Fruit fly (Drosophila melanogaster) whole organism, pupa: ENCODE data around the gene CG43673.

Source experiments
- CG10348 ChIP-seq: fragments of 200-800 bp; sonication (Bioruptor generic); IDR thresholded peaks from 2 replicates; pipeline ENCODE4 v1.3.6; 2022; ENCODE audit warnings: missing biosample characterization, missing genetic modification characterization
- CG12605 ChIP-seq: fragments of 200-800 bp; sonication (Bioruptor generic); IDR thresholded peaks from 2 replicates; pipeline ENCODE4 v1.3.6; 2022; ENCODE audit warnings: missing biosample characterization, missing genetic modification characterization
- CG13204 ChIP-seq: fragments of 200-800 bp; sonication (Bioruptor generic); optimal IDR thresholded peaks from 2 replicates; lab custom pipeline; 2018; ENCODE audit warnings: missing biosample characterization, mild to moderate bottlenecking, missing genetic modification characterization, moderate library complexity
- CG14655 ChIP-seq: fragments of 200-800 bp; sonication (Bioruptor generic); optimal IDR thresholded peaks from 3 replicates; lab custom pipeline; 2017; ENCODE audit warnings: mild to moderate bottlenecking, missing biosample characterization, missing genetic modification reagents, missing genetic modification characterization
- CG15710 ChIP-seq: fragments of 200-800 bp; sonication (Bioruptor generic); optimal IDR thresholded peaks from 2 replicates; lab custom pipeline; 2018; ENCODE audit warnings: missing biosample characterization, mild to moderate bottlenecking, missing genetic modification characterization, moderate library complexity
- CG17806 ChIP-seq: fragments of 200-800 bp; sonication (Bioruptor generic); optimal IDR thresholded peaks from 2 replicates; lab custom pipeline; 2018; ENCODE audit warnings: missing biosample characterization, mild to moderate bottlenecking, missing genetic modification characterization, moderate library complexity
- CG32121 ChIP-seq: fragments of 200-800 bp; sonication (Bioruptor generic); IDR thresholded peaks from 2 replicates; pipeline ENCODE4 v1.3.6; 2022; ENCODE audit warnings: missing biosample characterization, missing genetic modification characterization
- CG34367 ChIP-seq: fragments of 200-800 bp; sonication (Bioruptor generic); optimal IDR thresholded peaks from 2 replicates; lab custom pipeline; 2018; ENCODE audit warnings: missing biosample characterization, mild to moderate bottlenecking, missing genetic modification characterization
- CG4496 ChIP-seq: fragments of 200-800 bp; sonication (Bioruptor generic); IDR thresholded peaks from 3 replicates; pipeline ENCODE4 v1.3.6; 2022; ENCODE audit warnings: missing biosample characterization, missing genetic modification characterization
- CG8159 ChIP-seq: fragments of 200-800 bp; sonication (Bioruptor generic); optimal IDR thresholded peaks from 3 replicates; lab custom pipeline; 2018; ENCODE audit warnings: missing biosample characterization, mild to moderate bottlenecking, missing genetic modification characterization, moderate library complexity
- CG8301 ChIP-seq: fragments of 200-800 bp; sonication (Bioruptor generic); optimal IDR thresholded peaks from 2 replicates; lab custom pipeline; 2018; ENCODE audit warnings: missing biosample characterization, mild to moderate bottlenecking, missing genetic modification characterization
- CG9948 ChIP-seq: fragments of 200-800 bp; sonication (Bioruptor generic); optimal IDR thresholded peaks from 2 replicates; lab custom pipeline; 2018; ENCODE audit warnings: missing biosample characterization, mild to moderate bottlenecking, missing genetic modification characterization, moderate library complexity
- D1 ChIP-seq: fragments of 200-800 bp; sonication (Bioruptor generic); optimal IDR thresholded peaks from 2 replicates; lab custom pipeline; 2018; ENCODE audit warnings: missing biosample characterization, mild to moderate bottlenecking, missing genetic modification characterization, moderate library complexity
- EcR ChIP-seq: fragments of 200-800 bp; sonication (Bioruptor generic); optimal IDR thresholded peaks from 3 replicates; lab custom pipeline; 2019; ENCODE audit warnings: missing biosample characterization, missing genetic modification characterization, mild to moderate bottlenecking, moderate library complexity, missing genetic modification reagents
- Ets98B ChIP-seq: fragments of 200-800 bp; sonication (Bioruptor generic); IDR thresholded peaks from 2 replicates; pipeline ENCODE4 v1.3.6; 2022; ENCODE audit warnings: missing biosample characterization, missing genetic modification characterization
- Pif1A ChIP-seq: fragments of 200-800 bp; sonication (Bioruptor generic); optimal IDR thresholded peaks from 3 replicates; lab custom pipeline; 2016; ENCODE audit warnings: missing biosample characterization, missing genetic modification characterization
- Pif1B ChIP-seq: fragments of 200-800 bp; sonication (Bioruptor generic); optimal IDR thresholded peaks from 3 replicates; lab custom pipeline; 2016; ENCODE audit warnings: missing biosample characterization, missing genetic modification characterization
- Snoo ChIP-seq: fragments of 200-800 bp; sonication (Bioruptor generic); optimal IDR thresholded peaks from 3 replicates; lab custom pipeline; 2017; ENCODE audit warnings: missing biosample characterization, mild to moderate bottlenecking, missing genetic modification characterization, inconsistent platforms
- fd96Ca ChIP-seq: fragments of 200-800 bp; sonication (Bioruptor generic); IDR thresholded peaks from 3 replicates; pipeline ENCODE4 v1.3.6; 2022; ENCODE audit warnings: missing biosample characterization, missing genetic modification characterization
- gl ChIP-seq: fragments of 200-800 bp; sonication (Bioruptor generic); optimal IDR thresholded peaks from 2 replicates; lab custom pipeline; 2018; ENCODE audit warnings: missing biosample characterization, mild to moderate bottlenecking, missing genetic modification characterization
- rn ChIP-seq: fragments of 200-800 bp; sonication (Bioruptor generic); IDR thresholded peaks from 2 replicates; pipeline ENCODE4 v1.3.6; 2022; ENCODE audit warnings: missing biosample characterization, missing genetic modification characterization

CG43673 gene

DNA sequence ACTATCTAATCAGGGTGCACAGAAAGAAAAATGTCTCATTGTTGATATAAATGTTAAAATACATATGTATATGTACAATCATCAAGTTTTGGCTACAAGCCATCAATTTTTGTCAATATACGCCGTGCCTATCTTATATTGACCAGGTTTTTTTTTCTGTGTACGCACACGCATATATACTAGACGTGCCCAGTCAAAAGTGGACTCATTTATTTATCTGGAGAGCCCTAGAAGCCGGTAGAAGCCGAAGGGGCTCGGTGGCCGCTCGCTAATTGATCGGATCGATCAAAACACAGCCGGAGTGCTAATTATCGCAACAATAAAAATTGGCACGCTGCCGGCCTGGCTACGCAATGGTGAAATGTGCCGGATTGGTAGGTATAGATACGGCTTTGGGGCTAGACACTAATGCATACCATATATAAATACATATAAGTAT is 38.6 kb upstream of the CG43673 start:
- TF ChIP-seq CG8301 (peak; percentile 45), CG8159 (tag; lab: Kevin White, UChicago) (peak; percentile 38), CG15710 (peak; percentile 13), fd96Ca (GFP tag; lab: Robert Waterston, UW) (peak; percentile 70; the same call in 1 of the 3 replicates), CG14655 (GFP tag; lab: Kevin White, UChicago) (no peak), gl (tag; lab: Kevin White, UChicago) (no peak), CG9948 (tag; lab: Kevin White, UChicago) (peak; percentile 44), CG32121 (GFP tag; lab: Robert Waterston, UW) (peak; percentile 74; the same call in 1 of the 2 replicates), Pif1A (GFP tag; lab: Kevin White, UChicago) (peak; percentile 45), CG17806 (tag; lab: Kevin White, UChicago) (peak; percentile 60), CG12605 (0 out of 2 replicates have a peak, but pooled peaks have one; percentile 44), CG10348 (GFP tag; lab: Robert Waterston, UW) (no peak), D1 (tag; lab: Kevin White, UChicago) (no peak), rn (GFP tag; lab: Robert Waterston, UW) (no peak; the same call in 1 of the 2 replicates), EcR (GFP tag; lab: Kevin White, UChicago) (no peak), CG4496 (GFP tag; lab: Robert Waterston, UW) (peak; percentile 84), Ets98B (GFP tag; lab: Robert Waterston, UW) (peak; percentile 68), Snoo (tag; lab: Kevin White, UChicago) (peak; percentile 26), CG34367 (tag; lab: Kevin White, UChicago) (no peak), CG13204 (GFP tag; lab: Kevin White, UChicago) (no peak), Pif1B (GFP tag; lab: Kevin White, UChicago) (peak; percentile 56)

DNA sequence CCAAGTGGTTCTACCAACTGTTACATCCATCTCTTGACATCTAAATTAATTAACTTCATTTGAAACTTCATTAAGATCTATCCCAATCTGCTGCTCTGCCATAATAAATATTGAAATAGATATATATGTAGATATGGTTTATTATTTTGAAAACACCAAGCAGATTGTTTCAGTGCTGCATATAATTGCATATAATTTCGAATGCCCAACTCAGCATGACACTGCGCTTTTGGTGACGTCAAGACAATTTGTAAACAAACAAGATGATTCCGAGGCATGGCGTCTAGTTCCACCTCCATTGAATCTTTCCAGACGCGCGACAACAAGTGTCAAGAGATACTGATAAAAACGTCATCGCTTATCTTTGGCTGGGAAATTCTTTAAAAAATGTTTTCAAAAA is 38.1 kb upstream of the CG43673 start:
- no peak for TF ChIP-seq CG8159 (tag; lab: Kevin White, UChicago)
- no peak for TF ChIP-seq EcR (GFP tag; lab: Kevin White, UChicago)
- no peak for TF ChIP-seq Pif1A (GFP tag; lab: Kevin White, UChicago)
- no peak for TF ChIP-seq CG15710
- TF ChIP-seq Snoo (tag; lab: Kevin White, UChicago), result no peak

DNA sequence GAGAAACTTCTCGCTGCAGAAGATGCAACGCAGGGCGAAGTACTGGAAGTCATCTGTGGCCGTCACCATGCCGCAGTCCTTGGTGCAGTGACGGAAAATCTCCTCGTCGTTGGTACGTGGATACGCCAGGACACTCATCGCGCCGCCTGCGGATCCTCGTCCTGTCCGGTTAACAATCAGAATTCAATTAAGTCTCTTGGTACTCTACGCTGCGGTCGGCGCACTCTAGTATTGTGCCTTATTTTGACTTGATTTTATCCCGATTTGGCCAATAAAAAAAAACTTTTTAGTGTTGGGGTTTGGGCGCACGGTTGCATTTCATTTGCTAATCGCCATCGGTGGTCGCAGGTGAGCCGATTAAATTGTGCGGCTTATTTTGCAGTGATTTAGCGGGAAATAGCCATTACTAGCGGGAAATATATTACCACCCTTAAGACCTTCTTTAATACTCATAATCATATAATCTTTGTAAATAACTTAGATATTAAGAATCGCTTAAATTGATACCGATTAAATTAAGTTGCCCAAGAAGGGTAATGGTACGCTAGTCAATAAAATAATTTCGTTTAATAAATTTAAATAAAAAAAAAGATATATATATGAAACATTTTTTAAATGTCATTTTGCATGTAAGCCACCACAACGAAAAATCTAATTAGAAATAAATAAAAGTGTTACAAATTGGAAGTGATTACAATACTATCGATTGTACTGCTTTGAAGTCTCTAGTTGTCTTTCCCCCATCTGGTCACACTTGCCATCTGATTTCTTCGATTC is 32.9 kb upstream of the CG43673 start, which contains the start of the genes CG8944 and CCT6:
Gene CG8944, minus strand, starts transcription at position 327 of the 777 bp plus-strand sequence.
Gene CCT6, plus strand, starts transcription at position 744 of the 777 bp plus-strand sequence.
- TF ChIP-seq CG34367 (tag; lab: Kevin White, UChicago) (no peak), CG4496 (GFP tag; lab: Robert Waterston, UW) (no peak), Pif1B (GFP tag; lab: Kevin White, UChicago) (no peak), Ets98B (GFP tag; lab: Robert Waterston, UW) (no peak), Pif1A (GFP tag; lab: Kevin White, UChicago) (no peak), EcR (GFP tag; lab: Kevin White, UChicago) (no peak), Snoo (tag; lab: Kevin White, UChicago) (no peak), CG17806 (tag; lab: Kevin White, UChicago) (no peak), fd96Ca (GFP tag; lab: Robert Waterston, UW) (no peak)

DNA sequence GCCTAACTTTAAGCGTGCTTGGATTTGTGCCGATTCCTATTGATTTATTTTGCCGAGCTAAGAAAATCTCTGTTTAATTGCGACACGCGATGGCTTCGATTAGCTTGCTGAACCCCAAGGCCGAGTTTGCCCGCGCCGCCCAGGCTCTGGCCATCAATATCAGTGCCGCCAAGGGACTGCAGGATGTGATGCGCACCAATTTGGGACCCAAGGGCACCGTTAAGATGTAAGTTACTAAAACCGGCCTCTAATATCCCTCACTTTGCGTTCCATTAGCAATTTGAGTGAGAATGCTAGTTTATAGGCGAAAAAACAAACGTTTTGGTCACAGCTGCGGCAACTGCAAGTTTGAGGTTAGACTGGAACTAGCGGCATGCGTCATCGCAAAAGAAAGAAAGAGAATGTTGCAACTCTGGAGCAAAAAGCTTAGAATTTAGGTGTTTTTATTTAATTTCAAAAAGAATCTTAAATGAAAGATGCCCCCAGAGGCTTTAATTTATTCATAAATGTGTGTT is 32.2 kb upstream of the CG43673 start:
- TF ChIP-seq CG4496 (GFP tag; lab: Robert Waterston, UW) (no peak), CG8159 (tag; lab: Kevin White, UChicago) (no peak), CG17806 (tag; lab: Kevin White, UChicago) (no peak), CG9948 (tag; lab: Kevin White, UChicago) (no peak), CG13204 (GFP tag; lab: Kevin White, UChicago) (no peak), Ets98B (GFP tag; lab: Robert Waterston, UW) (no peak), Snoo (tag; lab: Kevin White, UChicago) (no peak), CG32121 (GFP tag; lab: Robert Waterston, UW) (no peak), CG14655 (GFP tag; lab: Kevin White, UChicago) (no peak), Pif1B (GFP tag; lab: Kevin White, UChicago) (no peak), CG34367 (tag; lab: Kevin White, UChicago) (no peak), fd96Ca (GFP tag; lab: Robert Waterston, UW) (no peak)

DNA sequence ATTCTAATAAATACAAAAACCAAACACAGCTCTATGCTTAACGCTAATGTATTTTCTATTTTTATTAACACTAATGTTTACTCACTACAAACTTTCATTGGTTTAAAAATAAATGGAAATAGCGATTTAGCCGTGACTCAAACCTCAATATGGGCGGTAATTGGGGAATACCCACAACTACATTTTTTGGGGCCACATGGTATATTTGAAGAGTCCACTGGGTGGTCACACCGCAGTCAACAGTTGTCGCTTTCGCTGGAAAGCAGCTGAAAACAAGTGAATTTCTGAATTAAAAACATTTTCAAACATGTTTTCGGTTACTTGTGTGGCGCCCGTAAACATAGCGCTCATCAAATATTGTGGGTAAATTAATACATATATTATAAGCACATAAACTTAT is 30.0 kb upstream of the CG43673 start, which contains the start of gene Mvd:
Gene Mvd, plus strand, starts transcription at position 222 of the 400 bp plus-strand sequence.
- no peak for TF ChIP-seq CG15710
- TF ChIP-seq CG32121 (GFP tag; lab: Robert Waterston, UW), result no peak
- no peak for TF ChIP-seq gl (tag; lab: Kevin White, UChicago)
- TF ChIP-seq CG17806 (tag; lab: Kevin White, UChicago), result no peak
- no peak for TF ChIP-seq EcR (GFP tag; lab: Kevin White, UChicago)
- TF ChIP-seq CG8159 (tag; lab: Kevin White, UChicago), result no peak
- TF ChIP-seq Ets98B (GFP tag; lab: Robert Waterston, UW), result no peak
- no peak for TF ChIP-seq Pif1A (GFP tag; lab: Kevin White, UChicago)
- no peak for TF ChIP-seq CG4496 (GFP tag; lab: Robert Waterston, UW)
- no peak for TF ChIP-seq fd96Ca (GFP tag; lab: Robert Waterston, UW)
- no peak for TF ChIP-seq CG12605
- no peak for TF ChIP-seq Snoo (tag; lab: Kevin White, UChicago)
